Worm (Caenorhabditis elegans): ENCODE measurements around the gene cpi-2.

The cpi-2 gene

ce11 chrV:6017630-6018029 is 26.2 kb upstream of the cpi-2 start, which contains the start of the genes rpt-2 and aps-1 (continued):
- peak; percentile 73 to 86 (median 86) for TF ChIP-seq ceh-82 (tag; optimal IDR thresholded peaks at IDR 0.05)
- TF ChIP-seq F16B12.6 (tag; optimal IDR thresholded peaks at IDR 0.05) = peak; percentile 45
- peak; percentile 81 for TF ChIP-seq lin-13 (GFP tag; optimal IDR thresholded peaks at IDR 0.05)
- TF ChIP-seq alr-1 (tag; optimal IDR thresholded peaks at IDR 0.05; ENCODE audit: borderline replicate concordance) = no peak
- TF ChIP-seq nhr-237 (tag; optimal IDR thresholded peaks at IDR 0.05) = peak; percentile 43
- TF ChIP-seq nhr-85 (tag) = peak; percentile 92
- TF ChIP-seq snpc-4 (tag; optimal IDR thresholded peaks at IDR 0.05) = peak; percentile 82
- TF ChIP-seq blmp-1 (tag; optimal IDR thresholded peaks at IDR 0.05) = peak; percentile 85
- TF ChIP-seq mab-9 (GFP tag; IDR thresholded peaks at IDR 0.05) = no peak
- TF ChIP-seq Y116A8C.19 (tag; optimal IDR thresholded peaks at IDR 0.05; ENCODE audit: borderline replicate concordance) = no peak
- TF ChIP-seq sptf-1 (tag; optimal IDR thresholded peaks at IDR 0.05) = no peak
- peak; percentile 93 for TF ChIP-seq xbp-1 (tag; optimal IDR thresholded peaks at IDR 0.05)
- no peak for TF ChIP-seq hlh-17 (GFP tag; optimal IDR thresholded peaks at IDR 0.05; ENCODE audit: borderline replicate concordance)
- peak in 1 of 2 experiments; percentile 69 for TF ChIP-seq ztf-11 (tag; optimal IDR thresholded peaks at IDR 0.05)
- peak; percentile 84 for TF ChIP-seq fkh-8 (tag; optimal IDR thresholded peaks at IDR 0.05)

- TF ChIP-seq nhr-11 (tag; optimal IDR thresholded peaks at IDR 0.05) (no peak), hpl-2 (GFP tag; optimal IDR thresholded peaks at IDR 0.05) (no peak), blmp-1 (tag; optimal IDR thresholded peaks at IDR 0.05) (no peak), mab-9 (GFP tag; IDR thresholded peaks at IDR 0.05) (no peak), skn-1 (tag; optimal IDR thresholded peaks at IDR 0.05) (no peak), elt-2 (tag; optimal IDR thresholded peaks at IDR 0.05) (peak; percentile 13), ama-1 (optimal IDR thresholded peaks at IDR 0.05) (peak; percentile 85), grh-1 (GFP tag; IDR thresholded peaks at IDR 0.05) (no peak), pax-3 (tag; optimal IDR thresholded peaks at IDR 0.05) (no peak), ceh-63 (GFP tag; optimal IDR thresholded peaks at IDR 0.05) (no peak), nhr-71 (tag; optimal IDR thresholded peaks at IDR 0.05) (peak; percentile 16)
Observed at ce11 chrV:6018944-6019450, 24.9 kb upstream of the cpi-2 start, which contains the start of gene picc-1. TSS of gene picc-1 (plus strand) at chrV:6018994.

ce11 chrV:6022076-6022475 is 21.8 kb upstream of the cpi-2 start:
- no peak for TF ChIP-seq aha-1 (tag; optimal IDR thresholded peaks at IDR 0.05)
- TF ChIP-seq mef-2 (tag; optimal IDR thresholded peaks at IDR 0.05) = no peak
- TF ChIP-seq zip-4 (GFP tag; optimal IDR thresholded peaks at IDR 0.05) = no peak
- TF ChIP-seq blmp-1 (tag; optimal IDR thresholded peaks at IDR 0.05) = peak; percentile 17
- no peak for TF ChIP-seq hlh-17 (GFP tag; optimal IDR thresholded peaks at IDR 0.05; ENCODE audit: borderline replicate concordance)
- TF ChIP-seq mep-1 (tag; optimal IDR thresholded peaks at IDR 0.05) = no peak
- peak; percentile 3 for TF ChIP-seq nhr-85 (tag)

- TF ChIP-seq dsc-1 (tag; optimal IDR thresholded peaks at IDR 0.05) (no peak), Y116A8C.19 (tag; optimal IDR thresholded peaks at IDR 0.05; ENCODE audit: borderline replicate concordance) (no peak), mdl-1 (tag; optimal IDR thresholded peaks at IDR 0.05) (no peak), nhr-85 (tag) (no peak), pag-3 (tag; optimal IDR thresholded peaks at IDR 0.05; ENCODE audit: borderline replicate concordance, insufficient read depth) (peak; percentile 57), lin-35 (GFP tag; optimal IDR thresholded peaks at IDR 0.05) (peak in 1 of 2 experiments; percentile 1), pax-3 (tag; optimal IDR thresholded peaks at IDR 0.05) (no peak), rnt-1 (tag; optimal IDR thresholded peaks at IDR 0.05) (peak; percentile 15), ceh-8 (GFP tag; optimal IDR thresholded peaks at IDR 0.05) (no peak), C16A3.4 (tag; optimal IDR thresholded peaks at IDR 0.05) (no peak), nhr-47 (tag; optimal IDR thresholded peaks at IDR 0.05) (peak; percentile 22), jun-1 (tag; optimal IDR thresholded peaks at IDR 0.05) (no peak), fos-1 (tag; optimal IDR thresholded peaks at IDR 0.05) (no peak), ceh-63 (GFP tag; optimal IDR thresholded peaks at IDR 0.05) (no peak), hlh-4 (tag; optimal IDR thresholded peaks at IDR 0.05) (no peak), nhr-90 (tag; optimal IDR thresholded peaks at IDR 0.05; ENCODE audit: poor library complexity) (no peak), unc-130 (tag; optimal IDR thresholded peaks at IDR 0.05) (no peak), lin-15B (tag; optimal IDR thresholded peaks at IDR 0.05) (no peak), isw-1 (GFP tag; IDR thresholded peaks at IDR 0.05) (no peak), zip-4 (GFP tag; optimal IDR thresholded peaks at IDR 0.05) (no peak), lin-39 (tag; optimal IDR thresholded peaks at IDR 0.05) (no peak), unc-86 (tag; optimal IDR thresholded peaks at IDR 0.05) (no peak), tlp-1 (tag; optimal IDR thresholded peaks at IDR 0.05) (no peak), alr-1 (tag; optimal IDR thresholded peaks at IDR 0.05; ENCODE audit: borderline replicate concordance) (no peak), pqm-1 (tag; optimal IDR thresholded peaks at IDR 0.05) (no peak)
Observed at ce11 chrV:6030559-6030975, 13.3 kb upstream of the cpi-2 start.
